Fruit fly (Drosophila melanogaster) whole organism, wandering third instar larva: Measurements from ENCODE around the gene Mad.

Experiments used
- Abd-B ChIP-seq: fragments of >200 bp; optimal IDR thresholded peaks from 2 replicates; lab custom pipeline; 2017; ENCODE audit warnings: missing biosample characterization, missing genetic modification characterization
- CrebA ChIP-seq: fragments of 200-800 bp; sonication (Bioruptor generic); optimal IDR thresholded peaks from 2 replicates; lab custom pipeline; 2016; ENCODE audit warnings: missing biosample characterization, mild to moderate bottlenecking, missing genetic modification characterization, borderline replicate concordance
- Dif ChIP-seq: fragments of 200-275, 200-300 bp; sonication (Bioruptor generic); optimal IDR thresholded peaks from 2 replicates; lab custom pipeline; 2018; ENCODE audit warnings: missing biosample characterization, missing genetic modification characterization; ENCODE audit not compliant: partially characterized antibody
- Hnf4 ChIP-seq: fragments of 200-800 bp; sonication (Bioruptor generic); optimal IDR thresholded peaks from 2 replicates; lab custom pipeline; 2016; ENCODE audit warnings: missing biosample characterization, mild to moderate bottlenecking, missing genetic modification characterization
- OdsH ChIP-seq: fragments of 200-800 bp; sonication (Bioruptor generic); optimal IDR thresholded peaks from 2 replicates; lab custom pipeline; 2016; ENCODE audit warnings: missing biosample characterization, mild to moderate bottlenecking, missing genetic modification characterization
- Vsx2 ChIP-seq: fragments of 200-300, 225-300 bp; sonication (Bioruptor generic); optimal IDR thresholded peaks from 2 replicates; lab custom pipeline; 2018; ENCODE audit warnings: missing biosample characterization, missing genetic modification characterization; ENCODE audit not compliant: partially characterized antibody
- br ChIP-seq: fragments of 200-800 bp; sonication (Bioruptor generic); optimal IDR thresholded peaks from 2 replicates; lab custom pipeline; 2016; ENCODE audit warnings: missing biosample characterization, missing genetic modification characterization
- fru ChIP-seq: fragments of 200-800 bp; sonication (Bioruptor generic); optimal IDR thresholded peaks from 3 replicates; lab custom pipeline; 2016; ENCODE audit warnings: missing biosample characterization, mild to moderate bottlenecking, missing genetic modification characterization
- psq ChIP-seq: fragments of 200-800 bp; sonication (Bioruptor generic); optimal IDR thresholded peaks from 3 replicates; lab custom pipeline; 2017; ENCODE audit warnings: missing biosample characterization, mild to moderate bottlenecking, missing genetic modification characterization, moderate library complexity
- sv ChIP-seq: fragments of 200-800 bp; sonication (Bioruptor generic); optimal IDR thresholded peaks from 3 replicates; lab custom pipeline; 2016; ENCODE audit warnings: missing biosample characterization, missing genetic modification characterization
- tai ChIP-seq: sonication (Bioruptor generic); optimal IDR thresholded peaks from 2 replicates; lab custom pipeline; 2016; ENCODE audit warnings: missing biosample characterization, missing genetic modification characterization
- woc ChIP-seq: sonication (Bioruptor generic); optimal IDR thresholded peaks from 2 replicates; lab custom pipeline; 2016; ENCODE audit warnings: missing biosample characterization, mild to moderate bottlenecking, missing genetic modification characterization

DNA sequence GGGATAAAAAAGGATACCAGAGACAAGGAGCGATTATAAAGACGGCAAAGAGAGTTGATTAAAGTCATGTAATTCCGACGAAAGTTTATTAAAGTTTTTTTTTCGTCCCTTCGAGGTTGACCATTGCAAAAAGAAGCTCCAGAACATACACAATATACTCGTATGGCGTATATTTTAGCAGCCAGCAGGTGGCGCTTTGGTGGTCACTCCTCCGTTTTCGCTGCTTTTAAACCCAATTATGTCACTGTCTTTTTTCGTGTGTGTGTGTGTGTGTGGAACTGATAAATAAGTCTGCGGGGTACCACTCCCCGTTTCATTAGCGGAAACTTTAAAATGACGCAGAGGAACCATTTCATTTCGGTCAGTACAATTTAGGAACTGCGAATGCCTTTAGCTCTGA is 20.2 kb upstream of the Mad start:
- TF ChIP-seq br (GFP tag; lab: Kevin White, UChicago) = no peak
- no peak for TF ChIP-seq woc (GFP tag; lab: Kevin White, UChicago)
- no peak for TF ChIP-seq Vsx2 (GFP tag; lab: Kevin White, UChicago)
- TF ChIP-seq Abd-B (GFP tag; lab: Kevin White, UChicago) = no peak
- no peak for TF ChIP-seq Dif
- no peak for TF ChIP-seq Hnf4
- no peak for TF ChIP-seq OdsH
- no peak for TF ChIP-seq psq
- no peak for TF ChIP-seq sv (GFP tag; lab: Kevin White, UChicago)
- TF ChIP-seq fru (GFP tag; lab: Kevin White, UChicago) = no peak
- no peak for TF ChIP-seq CrebA (GFP tag; lab: Kevin White, UChicago)
- TF ChIP-seq tai (GFP tag; lab: Kevin White, UChicago) = no peak
